Worm (Caenorhabditis elegans): ENCODE results near the gene dhhc-9.

The dhhc-9 gene

ce11 chrX:2364703-2365299 is 37.0 kb downstream of the dhhc-9 start (continued):
- peak; percentile 71; the same call in 1 of the 2 replicates for TF ChIP-seq daf-19 (GFP tag; conservative IDR thresholded peaks at IDR 0.05)
- TF ChIP-seq ceh-32 (tag; optimal IDR thresholded peaks at IDR 0.05; ENCODE audit: poor library complexity) = peak; percentile 48
- peak in 1 of 2 experiments; percentile 37 for TF ChIP-seq ZK546.5 (tag; optimal IDR thresholded peaks at IDR 0.05)
- TF ChIP-seq rbr-2 (tag; optimal IDR thresholded peaks at IDR 0.05) = peak; percentile 96
- TF ChIP-seq gei-8 (GFP tag; optimal IDR thresholded peaks at IDR 0.05) = no peak
- no peak for TF ChIP-seq Y5F2A.4 (GFP tag; optimal IDR thresholded peaks at IDR 0.05)
- no peak for TF ChIP-seq F44E2.7 (GFP tag; IDR thresholded peaks at IDR 0.05)
- TF ChIP-seq egl-43 (GFP tag; IDR thresholded peaks at IDR 0.05) = 0 out of 2 replicates have a peak, but pooled peaks have one; percentile 42
- TF ChIP-seq nhr-41 (GFP tag; IDR thresholded peaks at IDR 0.05) = no peak
- no peak for TF ChIP-seq nhr-111 (GFP tag; optimal IDR thresholded peaks at IDR 0.05)
- TF ChIP-seq ceh-20 (GFP tag; IDR thresholded peaks at IDR 0.05) = peak; percentile 82
- peak; percentile 70 for TF ChIP-seq nhr-11 (tag; optimal IDR thresholded peaks at IDR 0.05)
- TF ChIP-seq T26A8.4 (GFP tag; IDR thresholded peaks at IDR 0.05) = peak; percentile 97
- TF ChIP-seq D1046.2 (GFP tag; IDR thresholded peaks at IDR 0.05) = no peak
- TF ChIP-seq nhr-237 (tag; optimal IDR thresholded peaks at IDR 0.05) = peak; percentile 75
- TF ChIP-seq F49E8.2 (tag; optimal IDR thresholded peaks at IDR 0.05; ENCODE audit: borderline replicate concordance) = no peak
- TF ChIP-seq mep-1 (tag; optimal IDR thresholded peaks at IDR 0.05) = peak; percentile 99
- TF ChIP-seq spr-3 (GFP tag; optimal IDR thresholded peaks at IDR 0.05) = peak; percentile 68
- no peak for TF ChIP-seq zip-11 (GFP tag; IDR thresholded peaks at IDR 0.05)
- peak; percentile 80 to 94 for TF ChIP-seq daf-16 (GFP tag; optimal IDR thresholded peaks at IDR 0.05)
- TF ChIP-seq daf-16 (tag; optimal IDR thresholded peaks at IDR 0.05) = peak; percentile 90
- peak; percentile 63 for TF ChIP-seq fos-1 (tag; optimal IDR thresholded peaks at IDR 0.05)
- TF ChIP-seq dpl-1 (GFP tag; optimal IDR thresholded peaks at IDR 0.05) = peak; percentile 59
- no peak for TF ChIP-seq pqm-1 (tag; optimal IDR thresholded peaks at IDR 0.05)
- TF ChIP-seq arid-1 (GFP tag; conservative IDR thresholded peaks at IDR 0.05) = peak; percentile 60
- peak; percentile 91 for TF ChIP-seq nhr-48 (tag; optimal IDR thresholded peaks at IDR 0.05)
- no peak for TF ChIP-seq daf-8 (GFP tag; IDR thresholded peaks at IDR 0.05)
- TF ChIP-seq lin-1 (GFP tag; IDR thresholded peaks at IDR 0.05) = peak; percentile 70; the same call in 1 of the 2 replicates
- peak; percentile 4 for TF ChIP-seq ztf-11 (tag; optimal IDR thresholded peaks at IDR 0.05)
- no peak for TF ChIP-seq lim-7 (GFP tag; IDR thresholded peaks at IDR 0.05)
- TF ChIP-seq lir-3 (tag; optimal IDR thresholded peaks at IDR 0.05) = peak; percentile 67
- peak; percentile 95 for TF ChIP-seq nhr-42 (GFP tag; IDR thresholded peaks at IDR 0.05)
- peak; percentile 44; the same call in 1 of the 2 replicates for TF ChIP-seq mdt-29 (GFP tag; IDR thresholded peaks at IDR 0.05)
- peak; percentile 30 for TF ChIP-seq mxl-3 (GFP tag; optimal IDR thresholded peaks at IDR 0.05)
- peak; percentile 68; the same call in 1 of the 2 replicates for TF ChIP-seq dmd-9 (GFP tag; IDR thresholded peaks at IDR 0.05)
- peak; percentile 62 for TF ChIP-seq ceh-28 (tag; optimal IDR thresholded peaks at IDR 0.05)
- peak; percentile 84 for TF ChIP-seq nhr-10 (tag; optimal IDR thresholded peaks at IDR 0.05)
- no peak for TF ChIP-seq ama-1 (optimal IDR thresholded peaks at IDR 0.05)
- TF ChIP-seq tra-1 (GFP tag; IDR thresholded peaks at IDR 0.05) = peak; percentile 56; the same call in 1 of the 2 replicates
- peak; percentile 98 for TF ChIP-seq hmg-1.1 (GFP tag; IDR thresholded peaks at IDR 0.05)

- TF ChIP-seq snpc-1.2 (GFP tag; IDR thresholded peaks at IDR 0.05) (peak; percentile 68), Y48G9A.11 (GFP tag; IDR thresholded peaks at IDR 0.05) (peak; percentile 23; the same call in 1 of the 2 replicates), lir-3 (tag; optimal IDR thresholded peaks at IDR 0.05) (no peak), Y105C5A.15 (GFP tag; IDR thresholded peaks at IDR 0.05) (0 out of 2 replicates have a peak, but pooled peaks have one; percentile 42)
Observed at ce11 chrX:2362872-2363271, 39.0 kb downstream of the dhhc-9 start.
